Worm (Caenorhabditis elegans) whole organism, L3 larva: ENCODE results near the gene Y51H4A.937.

ENCODE experiments used
- ceh-28 ChIP-seq: fragments of 150-350 bp; optimal IDR thresholded peaks from 2 replicates; lab custom pipeline; 2014; ENCODE audit warnings: missing biosample characterization, missing genetic modification reagents, missing genetic modification characterization
- eor-1 ChIP-seq, 2 experiments: fragments of 150-350 bp; optimal IDR thresholded peaks; 2 replicates each; lab custom pipeline; 2014 to 2018; ENCODE audit warnings: missing biosample characterization in 2 of 2, missing genetic modification characterization in 2 of 2
- lin-39 ChIP-seq: fragments of 150-350 bp; optimal IDR thresholded peaks from 2 replicates; lab custom pipeline; 2018; ENCODE audit warnings: missing biosample characterization, missing genetic modification reagents, missing genetic modification characterization
- nhr-11 ChIP-seq: fragments of 150-350 bp; optimal IDR thresholded peaks from 2 replicates; lab custom pipeline; 2014; ENCODE audit warnings: missing biosample characterization, missing genetic modification characterization
- nhr-23 ChIP-seq: fragments of 150-350 bp; optimal IDR thresholded peaks from 2 replicates; lab custom pipeline; 2014; ENCODE audit warnings: missing biosample characterization, missing genetic modification reagents, missing genetic modification characterization
- nhr-43 ChIP-seq: sonication (generic microtip); optimal IDR thresholded peaks from 2 replicates; lab custom pipeline; 2016; ENCODE audit warnings: mild to moderate bottlenecking, missing genetic modification characterization, missing compliant biosample characterization; ENCODE audit not compliant: poor library complexity, severe bottlenecking
- skn-1 ChIP-seq: fragments of 150-350 bp; optimal IDR thresholded peaks from 2 replicates; lab custom pipeline; 2014; ENCODE audit warnings: missing biosample characterization, missing genetic modification characterization
- zag-1 ChIP-seq: fragments of 150-350 bp; optimal IDR thresholded peaks from 2 replicates; lab custom pipeline; 2014; ENCODE audit warnings: missing biosample characterization, missing genetic modification characterization

ce11 chrIV:16533361-16533760 lies 4.9 kb downstream of the Y51H4A.937 start, which contains the start of gene Y51H4A.6:
- TF ChIP-seq skn-1 (no peak), lin-39 (tag; lab: Kevin White, UChicago) (no peak), eor-1 (tag; optimal IDR thresholded peaks at IDR 0.05; lab: Kevin White, UChicago) (no peak), nhr-11 (tag; lab: Kevin White, UChicago) (no peak), nhr-23 (tag; lab: Kevin White, UChicago) (no peak), ceh-28 (no peak), nhr-43 (no peak), zag-1 (tag; lab: Kevin White, UChicago) (no peak)
